Worm (Caenorhabditis elegans) whole organism, young adult: ENCODE results near the gene chl-1.
A peak's percentile ranks its signal among the peaks of the same experiment; 100 is the strongest.

Experiments
- B0336.3 ChIP-seq: fragments of 200-800 bp; sonication (Bioruptor generic); IDR thresholded peaks from 2 replicates; pipeline ENCODE4 v1.3.6; 2022; ENCODE audit warnings: missing genetic modification characterization, missing compliant biosample characterization
- C06A6.2 ChIP-seq: fragments of 200-800 bp; sonication (Bioruptor generic); conservative IDR thresholded peaks from 2 replicates; pipeline ENCODE4 v1.3.6; 2022; ENCODE audit warnings: missing genetic modification characterization, missing compliant biosample characterization
- D2030.7 ChIP-seq: fragments of 200-800 bp; sonication (Bioruptor generic); IDR thresholded peaks from 2 replicates; pipeline ENCODE4 v1.3.6; 2022; ENCODE audit warnings: missing genetic modification reagents, missing genetic modification characterization, missing compliant biosample characterization
- F33H1.4 ChIP-seq: fragments of 200-800 bp; sonication (Bioruptor generic); IDR thresholded peaks from 2 replicates; pipeline ENCODE4 v1.3.6; 2022; ENCODE audit warnings: missing genetic modification reagents, missing genetic modification characterization, missing compliant biosample characterization
- F39B2.1 ChIP-seq: fragments of 200-800 bp; sonication (Bioruptor generic); IDR thresholded peaks from 2 replicates; pipeline ENCODE4 v1.3.6; 2022; ENCODE audit warnings: missing genetic modification reagents, missing genetic modification characterization, missing compliant biosample characterization
- F52B5.7 ChIP-seq: sonication (generic microtip); optimal IDR thresholded peaks from 2 replicates; lab custom pipeline; 2016; ENCODE audit warnings: mild to moderate bottlenecking, missing genetic modification characterization, missing compliant biosample characterization
- K12H6.12 ChIP-seq: fragments of 200-800 bp; sonication (Bioruptor generic); optimal IDR thresholded peaks from 2 replicates; lab custom pipeline; 2018; ENCODE audit warnings: mild to moderate bottlenecking, missing genetic modification characterization, missing compliant biosample characterization
- T26A5.8 ChIP-seq: sonication (generic microtip); optimal IDR thresholded peaks from 2 replicates; lab custom pipeline; 2016; ENCODE audit warnings: missing genetic modification characterization, missing compliant biosample characterization
- akir-1 ChIP-seq: fragments of 200-800 bp; sonication (Bioruptor generic); optimal IDR thresholded peaks from 2 replicates; lab custom pipeline; 2018; ENCODE audit warnings: mild to moderate bottlenecking, missing genetic modification characterization, moderate library complexity, missing compliant biosample characterization
- athp-1 ChIP-seq: sonication (generic microtip); optimal IDR thresholded peaks from 2 replicates; lab custom pipeline; 2017; ENCODE audit warnings: mild to moderate bottlenecking, missing genetic modification characterization, missing compliant biosample characterization
- attf-5 ChIP-seq: fragments of 200-800 bp; sonication (Bioruptor generic); optimal IDR thresholded peaks from 2 replicates; lab custom pipeline; 2018; ENCODE audit warnings: mild to moderate bottlenecking, missing genetic modification characterization, missing compliant biosample characterization
- cebp-2 ChIP-seq: fragments of 200-800 bp; sonication (Bioruptor generic); IDR thresholded peaks from 2 replicates; pipeline ENCODE4 v1.3.6; 2022; ENCODE audit warnings: missing genetic modification characterization, missing compliant biosample characterization
- ceh-40 ChIP-seq: fragments of 200-800 bp; sonication (Bioruptor generic); IDR thresholded peaks from 2 replicates; pipeline ENCODE4 v1.3.6; 2022; ENCODE audit warnings: missing genetic modification characterization, missing compliant biosample characterization
- ceh-91 ChIP-seq: fragments of 200-800 bp; sonication (Bioruptor generic); IDR thresholded peaks from 2 replicates; pipeline ENCODE4 v1.3.6; 2022; ENCODE audit warnings: missing genetic modification reagents, missing genetic modification characterization, missing compliant biosample characterization
- die-1 ChIP-seq: sonication (generic microtip); optimal IDR thresholded peaks from 2 replicates; lab custom pipeline; 2016; ENCODE audit warnings: missing genotype, mild to moderate bottlenecking, missing genetic modification characterization, missing compliant biosample characterization
- dox-1 ChIP-seq: fragments of 200-800 bp; sonication (Bioruptor generic); IDR thresholded peaks from 2 replicates; pipeline ENCODE4 v1.3.6; 2022; ENCODE audit warnings: missing genetic modification reagents, missing genetic modification characterization, missing compliant biosample characterization
- dpff-1 ChIP-seq: sonication (generic microtip); optimal IDR thresholded peaks from 2 replicates; lab custom pipeline; 2017; ENCODE audit warnings: mild to moderate bottlenecking, missing genetic modification characterization, missing compliant biosample characterization
- dpl-1 ChIP-seq: fragments of 150-350 bp; optimal IDR thresholded peaks from 2 replicates; lab custom pipeline; 2014; ENCODE audit warnings: missing biosample characterization, missing genetic modification reagents, missing genetic modification characterization
- efl-1 ChIP-seq: fragments of 150-350 bp; optimal IDR thresholded peaks from 2 replicates; lab custom pipeline; 2014; ENCODE audit warnings: missing biosample characterization, missing genetic modification reagents, missing genetic modification characterization
- egl-44 ChIP-seq: fragments of 200-800 bp; sonication (Bioruptor generic); IDR thresholded peaks from 2 replicates; pipeline ENCODE4 v1.3.6; 2022; ENCODE audit warnings: missing genetic modification reagents, missing genetic modification characterization, missing compliant biosample characterization
- egrh-3 ChIP-seq: fragments of 200-800 bp; sonication (Bioruptor generic); IDR thresholded peaks from 2 replicates; pipeline ENCODE4 v1.3.6; 2022; ENCODE audit warnings: missing genetic modification reagents, missing genetic modification characterization, missing compliant biosample characterization
- him-1 ChIP-seq: sonication (generic microtip); optimal IDR thresholded peaks from 2 replicates; lab custom pipeline; 2016; ENCODE audit warnings: missing genotype, missing genetic modification reagents, missing genetic modification characterization, missing compliant biosample characterization
- hlh-26 ChIP-seq: fragments of 200-800 bp; sonication (Bioruptor generic); conservative IDR thresholded peaks from 2 replicates; pipeline ENCODE4 v1.3.6; 2022; ENCODE audit warnings: missing genetic modification reagents, missing genetic modification characterization, missing compliant biosample characterization
- hmg-20 ChIP-seq: fragments of 200-800 bp; sonication (Bioruptor generic); IDR thresholded peaks from 2 replicates; pipeline ENCODE4 v1.3.6; 2022; ENCODE audit warnings: missing genetic modification reagents, missing genetic modification characterization, missing compliant biosample characterization
- let-526 ChIP-seq: fragments of 200-800 bp; sonication (Bioruptor generic); IDR thresholded peaks from 2 replicates; pipeline ENCODE4 v1.3.6; 2022; ENCODE audit warnings: missing genetic modification reagents, missing genetic modification characterization, missing compliant biosample characterization
- lin-26 ChIP-seq: fragments of 200-800 bp; sonication (Bioruptor generic); IDR thresholded peaks from 2 replicates; pipeline ENCODE4 v1.3.6; 2022; ENCODE audit warnings: missing genetic modification reagents, missing genetic modification characterization, missing compliant biosample characterization
- lin-40 ChIP-seq: sonication (generic microtip); optimal IDR thresholded peaks from 2 replicates; lab custom pipeline; 2016; ENCODE audit warnings: missing genetic modification characterization, mild to moderate bottlenecking, missing compliant biosample characterization, missing genotype, missing genetic modification reagents
- lin-54 ChIP-seq: fragments of 200-800 bp; sonication (Bioruptor generic); optimal IDR thresholded peaks from 2 replicates; lab custom pipeline; 2018; ENCODE audit warnings: mild to moderate bottlenecking, missing genetic modification characterization, missing compliant biosample characterization
- lir-1 ChIP-seq: fragments of 200-800 bp; sonication (Bioruptor generic); conservative IDR thresholded peaks from 2 replicates; pipeline ENCODE4 v1.3.6; 2022; ENCODE audit warnings: missing genetic modification reagents, missing genetic modification characterization, missing compliant biosample characterization
- madf-10 ChIP-seq: sonication (generic microtip); optimal IDR thresholded peaks from 2 replicates; lab custom pipeline; 2016; ENCODE audit warnings: mild to moderate bottlenecking, missing genetic modification characterization, missing compliant biosample characterization
- madf-6 ChIP-seq: fragments of 200-800 bp; sonication (Bioruptor generic); IDR thresholded peaks from 2 replicates; pipeline ENCODE4 v1.3.6; 2022; ENCODE audit warnings: missing genetic modification reagents, missing genetic modification characterization, missing compliant biosample characterization
- mes-4 ChIP-seq: sonication (generic microtip); optimal IDR thresholded peaks from 2 replicates; lab custom pipeline; 2016; ENCODE audit warnings: missing genotype, missing genetic modification characterization, missing compliant biosample characterization
- mxl-1 ChIP-seq: sonication (generic microtip); optimal IDR thresholded peaks from 2 replicates; lab custom pipeline; 2016; ENCODE audit warnings: missing genetic modification characterization, missing compliant biosample characterization
- nfyb-1 ChIP-seq: fragments of 200-800 bp; sonication (Bioruptor generic); IDR thresholded peaks from 2 replicates; pipeline ENCODE4 v1.3.6; 2022; ENCODE audit warnings: missing genetic modification reagents, missing genetic modification characterization, missing compliant biosample characterization
- nhr-27 ChIP-seq: fragments of 200-800 bp; sonication (Bioruptor generic); optimal IDR thresholded peaks from 2 replicates; lab custom pipeline; 2018; ENCODE audit warnings: mild to moderate bottlenecking, missing genetic modification characterization, moderate library complexity, missing compliant biosample characterization
- rpc-1 ChIP-seq, 2 experiments: fragments of 150-350 bp in 1 of 2; sonication (generic microtip) in 1 of 2; optimal IDR thresholded peaks; 2 replicates each; lab custom pipeline; 2014 to 2018; ENCODE audit warnings: missing biosample characterization in 1 of 2, missing genetic modification characterization in 1 of 2, missing genetic modification reagents in 1 of 2, missing genotype in 1 of 2
- sea-2 ChIP-seq: fragments of 200-800 bp; sonication (Bioruptor generic); IDR thresholded peaks from 2 replicates; pipeline ENCODE4 v1.3.6; 2022; ENCODE audit warnings: missing genetic modification characterization, missing compliant biosample characterization
- snpc-1.3 ChIP-seq: sonication (generic microtip); optimal IDR thresholded peaks from 2 replicates; lab custom pipeline; 2017; ENCODE audit warnings: missing genetic modification characterization, mild to moderate bottlenecking, missing compliant biosample characterization, antibody characterized with exemption, moderate library complexity, missing genotype, missing genetic modification reagents; ENCODE audit not compliant: insufficient read depth
- snpc-3.4 ChIP-seq: sonication (generic microtip); optimal IDR thresholded peaks from 2 replicates; lab custom pipeline; 2017; ENCODE audit warnings: missing genetic modification characterization, mild to moderate bottlenecking, missing compliant biosample characterization, antibody characterized with exemption, moderate library complexity, missing genotype, missing genetic modification reagents
- snpc-4 ChIP-seq, 5 experiments: fragments of 150-350 bp in 1 of 5; sonication (generic microtip) in 4 of 5; optimal IDR thresholded peaks; 2 replicates each; lab custom pipeline; 2014 to 2018; ENCODE audit warnings: missing genetic modification characterization in 5 of 5, missing biosample characterization in 3 of 5, antibody characterized with exemption in 2 of 5, mild to moderate bottlenecking in 2 of 5, missing compliant biosample characterization in 2 of 5, missing genotype in 2 of 5, moderate library complexity in 2 of 5, missing genetic modification reagents in 1 of 5
- sptf-2 ChIP-seq: fragments of 200-800 bp; sonication (Bioruptor generic); optimal IDR thresholded peaks from 2 replicates; lab custom pipeline; 2018; ENCODE audit warnings: mild to moderate bottlenecking, missing genetic modification characterization, missing compliant biosample characterization
- tbx-9 ChIP-seq: sonication (generic microtip); optimal IDR thresholded peaks from 2 replicates; lab custom pipeline; 2016; ENCODE audit warnings: borderline replicate concordance, missing genetic modification characterization, inconsistent platforms, missing compliant biosample characterization
- tlf-1 ChIP-seq: fragments of 200-800 bp; sonication (Bioruptor generic); optimal IDR thresholded peaks from 2 replicates; lab custom pipeline; 2018; ENCODE audit warnings: mild to moderate bottlenecking, missing genetic modification characterization, missing compliant biosample characterization
- xnd-1 ChIP-seq: sonication (generic microtip); optimal IDR thresholded peaks from 2 replicates; lab custom pipeline; 2016; ENCODE audit warnings: missing genotype, missing genetic modification reagents, missing genetic modification characterization, missing compliant biosample characterization
- ztf-26 ChIP-seq: sonication (generic microtip); optimal IDR thresholded peaks from 2 replicates; lab custom pipeline; 2017; ENCODE audit warnings: missing genetic modification characterization, missing compliant biosample characterization
- ztf-3 ChIP-seq: fragments of 200-800 bp; sonication (Bioruptor generic); optimal IDR thresholded peaks from 2 replicates; lab custom pipeline; 2018; ENCODE audit warnings: mild to moderate bottlenecking, missing genetic modification characterization, missing compliant biosample characterization

chl-1 gene

DNA sequence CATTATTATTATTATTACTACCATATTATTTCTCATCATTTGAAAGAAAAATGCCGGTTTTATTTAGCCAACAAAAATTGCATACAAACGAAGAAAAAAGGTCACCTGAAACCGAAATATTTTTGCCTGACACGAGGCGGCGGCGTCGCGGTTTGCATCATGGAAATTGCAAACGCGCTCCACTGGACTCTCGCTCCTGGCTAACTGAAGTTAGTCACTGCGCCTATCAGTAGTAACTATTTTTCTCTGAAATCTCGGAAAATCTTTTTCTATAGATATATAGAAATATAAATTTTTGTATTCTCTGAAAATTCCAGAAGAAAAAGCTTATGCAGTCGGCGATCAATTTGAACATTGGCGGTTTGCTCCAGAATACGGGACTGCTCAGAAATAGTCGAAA, 10.8 kb upstream of the chl-1 start, which contains the start of gene ymel-1 (continued):
- TF ChIP-seq B0336.3 (GFP tag; lab: Robert Waterston, UW): peak; percentile 51; the same call in 1 of the 2 replicates

DNA sequence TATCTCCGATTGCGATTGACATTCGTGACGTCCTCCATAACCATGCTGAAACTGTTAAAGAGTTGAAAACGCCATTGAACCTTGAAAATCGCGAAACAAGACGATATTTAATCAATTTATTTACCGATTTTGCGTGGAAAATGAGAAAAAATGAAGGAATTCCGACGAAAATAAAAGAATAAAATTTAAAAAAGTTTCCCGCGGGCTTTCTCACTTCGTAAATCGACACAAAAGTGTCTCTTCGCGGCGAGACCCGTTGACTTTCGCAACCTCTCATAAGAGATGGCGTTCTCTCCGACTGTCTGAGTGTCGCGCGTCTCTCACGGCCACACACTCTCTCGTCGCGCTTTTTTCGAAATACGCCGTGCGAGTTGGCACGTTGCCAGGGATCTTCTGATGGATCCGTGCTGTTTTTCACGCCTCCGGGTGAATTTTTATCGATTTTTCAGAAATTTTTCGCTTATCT, 2.2 kb upstream of the chl-1 start, which contains the start of gene hat-1:
hat-1 (minus strand) TSS at position 51 of the 466 bp plus-strand sequence.
- TF ChIP-seq F33H1.4 (GFP tag; lab: Robert Waterston, UW): peak; percentile 100
- no peak for TF ChIP-seq dpff-1
- peak; percentile 97 for TF ChIP-seq lin-40
- no peak for TF ChIP-seq sptf-2 (GFP tag; lab: Kevin White, UChicago)
- TF ChIP-seq D2030.7 (GFP tag; lab: Robert Waterston, UW): peak; percentile 95
- TF ChIP-seq ceh-40 (GFP tag; lab: Robert Waterston, UW): no peak
- peak; percentile 81 for TF ChIP-seq efl-1 (GFP tag; lab: Kevin White, UChicago)
- peak; percentile 95 for TF ChIP-seq ztf-26 (tag; lab: Kevin White, UChicago)
- peak; percentile 53; the same call in 1 of the 2 replicates for TF ChIP-seq egl-44 (GFP tag; lab: Robert Waterston, UW)
- TF ChIP-seq K12H6.12 (tag; lab: Kevin White, UChicago): peak; percentile 89
- TF ChIP-seq let-526 (GFP tag; lab: Robert Waterston, UW): 0 out of 2 replicates have a peak, but pooled peaks have one; percentile 65
- TF ChIP-seq F39B2.1 (GFP tag; lab: Robert Waterston, UW): no peak
- TF ChIP-seq ceh-91: peak; percentile 93
- no peak for TF ChIP-seq T26A5.8
- TF ChIP-seq dpl-1 (GFP tag; lab: Kevin White, UChicago): peak; percentile 87
- TF ChIP-seq ztf-3 (GFP tag; lab: Kevin White, UChicago): peak; percentile 44
- no peak for TF ChIP-seq him-1 (tag; lab: Kevin White, UChicago)
- TF ChIP-seq lin-26 (GFP tag; lab: Robert Waterston, UW): 0 out of 2 replicates have a peak, but pooled peaks have one; percentile 43
- TF ChIP-seq lin-54: peak; percentile 96
- TF ChIP-seq madf-6 (GFP tag; lab: Robert Waterston, UW): peak; percentile 96
- TF ChIP-seq snpc-1.3 (tag; lab: Kevin White, UChicago): peak; percentile 82
- no peak for TF ChIP-seq mes-4 (tag; lab: Kevin White, UChicago)
- TF ChIP-seq snpc-4 (GFP tag; optimal IDR thresholded peaks at IDR 0.05; lab: Kevin White, UChicago): peak; percentile 56
- TF ChIP-seq snpc-4 (tag; optimal IDR thresholded peaks at IDR 0.05; lab: Kevin White, UChicago): peak in 3 of 4 experiments; percentile 79 to 86 (median 80)
- no peak for TF ChIP-seq akir-1 (GFP tag; lab: Kevin White, UChicago)
- peak; percentile 78 for TF ChIP-seq snpc-3.4 (tag; lab: Kevin White, UChicago)
- peak; percentile 97 for TF ChIP-seq athp-1 (tag; lab: Kevin White, UChicago)
- TF ChIP-seq F52B5.7 (tag; lab: Kevin White, UChicago): no peak
- no peak for TF ChIP-seq die-1 (tag; lab: Kevin White, UChicago)
- TF ChIP-seq rpc-1 (optimal IDR thresholded peaks at IDR 0.05; lab: Kevin White, UChicago): no peak
- no peak for TF ChIP-seq rpc-1 (tag; optimal IDR thresholded peaks at IDR 0.05; lab: Kevin White, UChicago)
- TF ChIP-seq sea-2 (GFP tag; lab: Robert Waterston, UW): peak; percentile 71; the same call in 1 of the 2 replicates
- peak; percentile 89 for TF ChIP-seq C06A6.2 (GFP tag; lab: Robert Waterston, UW)
- no peak for TF ChIP-seq hlh-26 (GFP tag; lab: Robert Waterston, UW)
- TF ChIP-seq dox-1 (GFP tag; lab: Robert Waterston, UW): peak; percentile 99
- peak; percentile 54; the same call in 1 of the 2 replicates for TF ChIP-seq egrh-3 (GFP tag; lab: Robert Waterston, UW)
- TF ChIP-seq cebp-2 (GFP tag; lab: Robert Waterston, UW): no peak
- TF ChIP-seq hmg-20 (GFP tag; lab: Robert Waterston, UW): 0 out of 2 replicates have a peak, but pooled peaks have one; percentile 50
- peak; percentile 97 for TF ChIP-seq nfyb-1 (GFP tag; lab: Robert Waterston, UW)
- TF ChIP-seq xnd-1: peak; percentile 82
- peak; percentile 99 for TF ChIP-seq attf-5 (GFP tag; lab: Kevin White, UChicago)
- TF ChIP-seq tlf-1 (GFP tag; lab: Kevin White, UChicago): peak; percentile 96
- peak; percentile 89 for TF ChIP-seq lir-1 (GFP tag; lab: Robert Waterston, UW)
- peak; percentile 79 for TF ChIP-seq madf-10 (tag; lab: Kevin White, UChicago)
- no peak for TF ChIP-seq mxl-1 (tag; lab: Kevin White, UChicago)
- no peak for TF ChIP-seq tbx-9 (tag; lab: Kevin White, UChicago)
- no peak for TF ChIP-seq nhr-27 (tag; lab: Kevin White, UChicago)
